Worm (Caenorhabditis elegans) whole organism, young adult: ENCODE results near the gene T05H4.3.
A peak's percentile ranks its signal among the peaks of the same experiment; 100 is the strongest.

Experiments used
- B0261.1 ChIP-seq: sonication (generic microtip); optimal IDR thresholded peaks from 2 replicates; lab custom pipeline; 2016; ENCODE audit warnings: mild to moderate bottlenecking, missing genetic modification characterization, moderate library complexity, missing compliant biosample characterization
- B0336.3 ChIP-seq: fragments of 200-800 bp; sonication (Bioruptor generic); IDR thresholded peaks from 2 replicates; pipeline ENCODE4 v1.3.6; 2022; ENCODE audit warnings: missing genetic modification characterization, missing compliant biosample characterization
- F10E7.11 ChIP-seq: sonication (generic microtip); optimal IDR thresholded peaks from 2 replicates; lab custom pipeline; 2017; ENCODE audit warnings: mild to moderate bottlenecking, missing genetic modification characterization, moderate library complexity, missing compliant biosample characterization
- F33H1.4 ChIP-seq: fragments of 200-800 bp; sonication (Bioruptor generic); IDR thresholded peaks from 2 replicates; pipeline ENCODE4 v1.3.6; 2022; ENCODE audit warnings: missing genetic modification reagents, missing genetic modification characterization, missing compliant biosample characterization
- K11D2.4 ChIP-seq: fragments of 200-800 bp; sonication (Bioruptor generic); IDR thresholded peaks from 2 replicates; pipeline ENCODE4 v1.3.6; 2022; ENCODE audit warnings: missing genetic modification reagents, missing genetic modification characterization, missing compliant biosample characterization
- Y53F4B.3 ChIP-seq: fragments of 200-800 bp; sonication (Bioruptor generic); IDR thresholded peaks from 2 replicates; pipeline ENCODE4 v1.3.6; 2022; ENCODE audit warnings: missing genetic modification reagents, missing genetic modification characterization, missing compliant biosample characterization
- Y56A3A.18 ChIP-seq: fragments of 200-800 bp; sonication (Bioruptor generic); IDR thresholded peaks from 2 replicates; pipeline ENCODE4 v1.3.6; 2022; ENCODE audit warnings: missing genetic modification reagents, missing genetic modification characterization, missing compliant biosample characterization
- Y95B8A.8 ChIP-seq: fragments of 200-800 bp; sonication (Bioruptor generic); IDR thresholded peaks from 2 replicates; pipeline ENCODE4 v1.3.6; 2022; ENCODE audit warnings: missing genetic modification reagents, missing genetic modification characterization, missing compliant biosample characterization
- cebp-2 ChIP-seq: fragments of 200-800 bp; sonication (Bioruptor generic); IDR thresholded peaks from 2 replicates; pipeline ENCODE4 v1.3.6; 2022; ENCODE audit warnings: missing genetic modification characterization, missing compliant biosample characterization
- ceh-40 ChIP-seq: fragments of 200-800 bp; sonication (Bioruptor generic); IDR thresholded peaks from 2 replicates; pipeline ENCODE4 v1.3.6; 2022; ENCODE audit warnings: missing genetic modification characterization, missing compliant biosample characterization
- ceh-91 ChIP-seq: fragments of 200-800 bp; sonication (Bioruptor generic); IDR thresholded peaks from 2 replicates; pipeline ENCODE4 v1.3.6; 2022; ENCODE audit warnings: missing genetic modification reagents, missing genetic modification characterization, missing compliant biosample characterization
- dox-1 ChIP-seq: fragments of 200-800 bp; sonication (Bioruptor generic); IDR thresholded peaks from 2 replicates; pipeline ENCODE4 v1.3.6; 2022; ENCODE audit warnings: missing genetic modification reagents, missing genetic modification characterization, missing compliant biosample characterization
- dpff-1 ChIP-seq: sonication (generic microtip); optimal IDR thresholded peaks from 2 replicates; lab custom pipeline; 2017; ENCODE audit warnings: mild to moderate bottlenecking, missing genetic modification characterization, missing compliant biosample characterization
- ets-4 ChIP-seq: fragments of 200-800 bp; sonication (Bioruptor generic); optimal IDR thresholded peaks from 2 replicates; lab custom pipeline; 2018; ENCODE audit warnings: mild to moderate bottlenecking, missing genetic modification characterization, missing compliant biosample characterization
- fkh-3 ChIP-seq: sonication (generic microtip); optimal IDR thresholded peaks from 2 replicates; lab custom pipeline; 2016; ENCODE audit warnings: mild to moderate bottlenecking, missing genetic modification characterization, missing compliant biosample characterization
- hmg-1.2 ChIP-seq: fragments of 200-800 bp; sonication (Bioruptor generic); IDR thresholded peaks from 2 replicates; pipeline ENCODE4 v1.3.6; 2022; ENCODE audit warnings: missing genetic modification reagents, missing genetic modification characterization, missing compliant biosample characterization
- hmg-20 ChIP-seq: fragments of 200-800 bp; sonication (Bioruptor generic); IDR thresholded peaks from 2 replicates; pipeline ENCODE4 v1.3.6; 2022; ENCODE audit warnings: missing genetic modification reagents, missing genetic modification characterization, missing compliant biosample characterization
- let-526 ChIP-seq: fragments of 200-800 bp; sonication (Bioruptor generic); IDR thresholded peaks from 2 replicates; pipeline ENCODE4 v1.3.6; 2022; ENCODE audit warnings: missing genetic modification reagents, missing genetic modification characterization, missing compliant biosample characterization
- let-607 ChIP-seq, 2 experiments: fragments of 200-800 bp in 1 of 2; sonication (Bioruptor generic) in 1 of 2; sonication (generic microtip) in 1 of 2; optimal IDR thresholded peaks; 2 replicates each; lab custom pipeline; 2016 to 2018; ENCODE audit warnings: mild to moderate bottlenecking in 2 of 2, missing compliant biosample characterization in 2 of 2, missing genetic modification characterization in 2 of 2, moderate library complexity in 2 of 2, missing genotype in 1 of 2
- lin-35 ChIP-seq, 3 experiments: fragments of 150-350 bp in 2 of 3; sonication (generic microtip) in 1 of 3; optimal IDR thresholded peaks; 2 replicates each; lab custom pipeline; 2014 to 2018; ENCODE audit warnings: missing biosample characterization in 3 of 3, missing genetic modification characterization in 3 of 3, missing genetic modification reagents in 3 of 3
- lsl-1 ChIP-seq: fragments of 200-800 bp; sonication (Bioruptor generic); optimal IDR thresholded peaks from 2 replicates; lab custom pipeline; 2018; ENCODE audit warnings: mild to moderate bottlenecking, missing genetic modification characterization, moderate library complexity, missing compliant biosample characterization
- madf-3 ChIP-seq: fragments of 200-800 bp; sonication (Bioruptor generic); IDR thresholded peaks from 2 replicates; pipeline ENCODE4 v1.3.6; 2022; ENCODE audit warnings: missing genetic modification reagents, missing genetic modification characterization, missing compliant biosample characterization
- madf-6 ChIP-seq: fragments of 200-800 bp; sonication (Bioruptor generic); IDR thresholded peaks from 2 replicates; pipeline ENCODE4 v1.3.6; 2022; ENCODE audit warnings: missing genetic modification reagents, missing genetic modification characterization, missing compliant biosample characterization
- mcd-1 ChIP-seq: fragments of 200-800 bp; sonication (Bioruptor generic); IDR thresholded peaks from 2 replicates; pipeline ENCODE4 v1.3.6; 2022; ENCODE audit warnings: missing genetic modification reagents, missing genetic modification characterization, missing compliant biosample characterization
- nfya-2 ChIP-seq: fragments of 200-800 bp; sonication (Bioruptor generic); IDR thresholded peaks from 2 replicates; pipeline ENCODE4 v1.3.6; 2022; ENCODE audit warnings: missing genetic modification reagents, missing genetic modification characterization, missing compliant biosample characterization
- nfyb-1 ChIP-seq: fragments of 200-800 bp; sonication (Bioruptor generic); IDR thresholded peaks from 2 replicates; pipeline ENCODE4 v1.3.6; 2022; ENCODE audit warnings: missing genetic modification reagents, missing genetic modification characterization, missing compliant biosample characterization
- nhr-80 ChIP-seq: sonication (generic microtip); optimal IDR thresholded peaks from 2 replicates; lab custom pipeline; 2016; ENCODE audit warnings: missing genetic modification characterization, missing compliant biosample characterization
- rec-8 ChIP-seq, 2 experiments: sonication (generic microtip); optimal IDR thresholded peaks; 2 replicates each; lab custom pipeline; 2016; ENCODE audit warnings: mild to moderate bottlenecking in 2 of 2, missing genetic modification characterization in 2 of 2, missing genetic modification reagents in 2 of 2, missing genotype in 2 of 2, missing biosample characterization in 1 of 2, missing compliant biosample characterization in 1 of 2, moderate library complexity in 1 of 2
- sea-2 ChIP-seq: fragments of 200-800 bp; sonication (Bioruptor generic); IDR thresholded peaks from 2 replicates; pipeline ENCODE4 v1.3.6; 2022; ENCODE audit warnings: missing genetic modification characterization, missing compliant biosample characterization
- snpc-1.1 ChIP-seq: sonication (generic microtip); optimal IDR thresholded peaks from 2 replicates; lab custom pipeline; 2017; ENCODE audit warnings: missing genetic modification characterization, mild to moderate bottlenecking, missing compliant biosample characterization, antibody characterized with exemption, moderate library complexity, missing genotype, missing genetic modification reagents; ENCODE audit not compliant: insufficient read depth
- snpc-1.3 ChIP-seq: sonication (generic microtip); optimal IDR thresholded peaks from 2 replicates; lab custom pipeline; 2017; ENCODE audit warnings: missing genetic modification characterization, mild to moderate bottlenecking, missing compliant biosample characterization, antibody characterized with exemption, moderate library complexity, missing genotype, missing genetic modification reagents; ENCODE audit not compliant: insufficient read depth
- snpc-4 ChIP-seq, 5 experiments: fragments of 150-350 bp in 1 of 5; sonication (generic microtip) in 4 of 5; optimal IDR thresholded peaks; 2 replicates each; lab custom pipeline; 2014 to 2018; ENCODE audit warnings: missing genetic modification characterization in 5 of 5, missing biosample characterization in 3 of 5, antibody characterized with exemption in 2 of 5, mild to moderate bottlenecking in 2 of 5, missing compliant biosample characterization in 2 of 5, missing genotype in 2 of 5, moderate library complexity in 2 of 5, missing genetic modification reagents in 1 of 5
- tbx-9 ChIP-seq: sonication (generic microtip); optimal IDR thresholded peaks from 2 replicates; lab custom pipeline; 2016; ENCODE audit warnings: borderline replicate concordance, missing genetic modification characterization, inconsistent platforms, missing compliant biosample characterization
- zfh-2 ChIP-seq: fragments of 200-800 bp; sonication (Bioruptor generic); conservative IDR thresholded peaks from 2 replicates; pipeline ENCODE4 v1.3.6; 2022; ENCODE audit warnings: missing genetic modification reagents, missing genetic modification characterization, missing compliant biosample characterization
- ztf-26 ChIP-seq: sonication (generic microtip); optimal IDR thresholded peaks from 2 replicates; lab custom pipeline; 2017; ENCODE audit warnings: missing genetic modification characterization, missing compliant biosample characterization
- ztf-3 ChIP-seq: fragments of 200-800 bp; sonication (Bioruptor generic); optimal IDR thresholded peaks from 2 replicates; lab custom pipeline; 2018; ENCODE audit warnings: mild to moderate bottlenecking, missing genetic modification characterization, missing compliant biosample characterization

Gene T05H4.3

ce11 chrV:6438601-6439000 is 3.5 kb upstream of the T05H4.3 start, which contains the start of gene T05H4.4:
TSS of gene T05H4.4 (plus strand) at chrV:6438901.
- TF ChIP-seq fkh-3 (tag; lab: Kevin White, UChicago) (no peak), Y56A3A.18 (GFP tag; lab: Robert Waterston, UW) (no peak), K11D2.4 (no peak), ets-4 (GFP tag; lab: Kevin White, UChicago) (no peak), madf-6 (GFP tag; lab: Robert Waterston, UW) (no peak), madf-3 (no peak), B0336.3 (GFP tag; lab: Robert Waterston, UW) (no peak), dpff-1 (tag; lab: Kevin White, UChicago) (no peak), let-526 (GFP tag; lab: Robert Waterston, UW) (no peak), snpc-4 (GFP tag; optimal IDR thresholded peaks at IDR 0.05; lab: Kevin White, UChicago) (no peak), snpc-4 (tag; optimal IDR thresholded peaks at IDR 0.05; lab: Kevin White, UChicago) (no peak), ztf-3 (GFP tag; lab: Kevin White, UChicago) (no peak), Y53F4B.3 (GFP tag; lab: Robert Waterston, UW) (no peak), ztf-26 (tag; lab: Kevin White, UChicago) (no peak), Y95B8A.8 (GFP tag; lab: Robert Waterston, UW) (no peak), lin-35 (GFP tag; optimal IDR thresholded peaks at IDR 0.05; lab: Kevin White, UChicago) (no peak), nfyb-1 (GFP tag; lab: Robert Waterston, UW) (no peak), tbx-9 (tag; lab: Kevin White, UChicago) (no peak), zfh-2 (GFP tag; lab: Robert Waterston, UW) (no peak), hmg-1.2 (GFP tag; lab: Robert Waterston, UW) (no peak)
- TF ChIP-seq, all 124 proteins: peak for 0

DNA sequence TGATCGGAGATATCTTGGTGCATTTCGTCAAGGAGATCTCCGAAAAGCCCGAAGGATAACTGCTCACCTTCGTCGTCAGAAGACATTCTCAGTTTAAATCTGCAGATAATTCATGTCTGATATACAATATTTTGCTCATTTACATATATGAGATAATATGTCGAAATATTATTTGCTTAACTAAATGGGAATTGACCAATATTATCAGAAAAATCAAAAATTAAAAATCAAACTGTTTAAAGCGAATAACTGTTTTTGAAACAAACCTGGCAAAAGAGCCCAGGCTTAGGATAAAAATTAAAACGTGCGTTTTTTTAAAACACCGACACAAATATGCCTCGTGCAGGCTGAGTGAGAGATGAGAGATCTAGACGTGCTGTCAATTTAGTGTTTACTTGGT is 524 bp upstream of the T05H4.3 start, which contains the start of gene T05H4.15:
T05H4.15 (minus strand) TSS at position 101 of the 400 bp plus-strand sequence.
- no peak for TF ChIP-seq rec-8 (tag; optimal IDR thresholded peaks at IDR 0.05; lab: Kevin White, UChicago)
- no peak for TF ChIP-seq ceh-40 (GFP tag; lab: Robert Waterston, UW)
- TF ChIP-seq ceh-91 (GFP tag; lab: Robert Waterston, UW), result no peak
- TF ChIP-seq cebp-2 (GFP tag; lab: Robert Waterston, UW), result no peak
- TF ChIP-seq sea-2 (GFP tag; lab: Robert Waterston, UW), result no peak
- no peak for TF ChIP-seq hmg-20 (GFP tag; lab: Robert Waterston, UW)
- no peak for TF ChIP-seq Y95B8A.8 (GFP tag; lab: Robert Waterston, UW)

ce11 chrV:6448356-6448755 is 6.2 kb downstream of the T05H4.3 start, which contains the start of gene fbxa-196:
TSS of gene fbxa-196 (plus strand) at chrV:6448656.
- TF ChIP-seq cebp-2 (GFP tag; lab: Robert Waterston, UW), result no peak
- no peak for TF ChIP-seq sea-2 (GFP tag; lab: Robert Waterston, UW)
- TF ChIP-seq snpc-1.1 (tag; lab: Kevin White, UChicago), result no peak
- no peak for TF ChIP-seq snpc-1.3 (tag; lab: Kevin White, UChicago)
- TF ChIP-seq mcd-1 (GFP tag; lab: Robert Waterston, UW), result no peak
- no peak for TF ChIP-seq nfya-2 (GFP tag; lab: Robert Waterston, UW)
- no peak for TF ChIP-seq fkh-3 (tag; lab: Kevin White, UChicago)

ce11 chrV:6450129-6451011 is 8.2 kb downstream of the T05H4.3 start, which contains the start of gene acl-8:
TSS of gene acl-8 (plus strand) at chrV:6450870.
- TF ChIP-seq B0261.1 (tag; lab: Kevin White, UChicago) (no peak), nhr-80 (tag; lab: Kevin White, UChicago) (peak; percentile 82), let-607 (tag; optimal IDR thresholded peaks at IDR 0.05; lab: Kevin White, UChicago) (no peak), dox-1 (GFP tag; lab: Robert Waterston, UW) (0 out of 2 replicates have a peak, but pooled peaks have one; percentile 30), hmg-1.2 (GFP tag; lab: Robert Waterston, UW) (peak; percentile 68; the same call in 1 of the 2 replicates), K11D2.4 (no peak), F10E7.11 (tag; lab: Kevin White, UChicago) (no peak), lsl-1 (GFP tag; lab: Kevin White, UChicago) (peak; percentile 67), madf-6 (GFP tag; lab: Robert Waterston, UW) (peak; percentile 39; the same call in 1 of the 2 replicates), hmg-20 (GFP tag; lab: Robert Waterston, UW) (no peak), F33H1.4 (GFP tag; lab: Robert Waterston, UW) (peak; percentile 62)
